Worm (Caenorhabditis elegans): ENCODE measurements around the gene tni-1.

DNA sequence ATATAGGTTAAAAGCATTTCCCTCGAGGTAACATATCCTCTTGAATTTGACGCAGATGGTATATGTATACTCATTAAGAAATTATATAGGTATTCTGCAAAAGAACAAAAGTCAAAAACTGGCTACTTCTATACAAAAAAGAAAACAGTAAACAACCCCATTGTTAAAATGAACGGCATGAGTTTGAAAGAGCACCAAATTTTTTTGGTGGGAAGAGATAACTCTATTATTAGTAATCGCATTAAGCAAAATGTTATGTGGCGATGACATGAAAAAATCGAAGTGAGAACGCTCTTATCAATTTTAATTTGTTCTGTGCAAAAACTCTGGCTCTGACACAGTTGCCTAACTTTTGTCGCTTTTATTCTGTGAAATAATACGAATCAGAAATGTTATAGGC, 41.4 kb upstream of the tni-1 start, which contains the start of gene F46C3.2:
- TF ChIP-seq nhr-23 (tag; optimal IDR thresholded peaks at IDR 0.05) (no peak), mab-5 (tag; optimal IDR thresholded peaks at IDR 0.05) (no peak), ztf-11 (tag; optimal IDR thresholded peaks at IDR 0.05) (no peak), ceh-82 (tag; optimal IDR thresholded peaks at IDR 0.05) (no peak), ama-1 (optimal IDR thresholded peaks at IDR 0.05) (no peak), nhr-12 (tag; optimal IDR thresholded peaks at IDR 0.05) (no peak), C34F6.9 (tag; optimal IDR thresholded peaks at IDR 0.05) (no peak), unc-62 (GFP tag; optimal IDR thresholded peaks at IDR 0.05) (no peak), egl-27 (tag; optimal IDR thresholded peaks at IDR 0.05) (no peak)
